Fruit fly (Drosophila melanogaster) whole organism, adult: ENCODE data around the gene udt.

Experiments
- CG11617 ChIP-seq: fragments of 200-800 bp; sonication (Bioruptor generic); optimal IDR thresholded peaks from 2 replicates; lab custom pipeline; 2017; ENCODE audit warnings: mild to moderate bottlenecking, missing biosample characterization, missing genetic modification reagents, missing genetic modification characterization
- CG12768 ChIP-seq: fragments of 200-800 bp; sonication (Bioruptor generic); optimal IDR thresholded peaks from 2 replicates; lab custom pipeline; 2017; ENCODE audit warnings: missing biosample characterization, missing genetic modification characterization, mild to moderate bottlenecking, moderate library complexity, missing genetic modification reagents
- CG14711 ChIP-seq: fragments of 200-800 bp; sonication (Bioruptor generic); optimal IDR thresholded peaks from 2 replicates; lab custom pipeline; 2018; ENCODE audit warnings: missing biosample characterization, mild to moderate bottlenecking, missing genetic modification characterization, moderate library complexity
- CG1620 ChIP-seq: fragments of 200-800 bp; sonication (Bioruptor generic); optimal IDR thresholded peaks from 2 replicates; lab custom pipeline; 2016; ENCODE audit warnings: missing biosample characterization, missing genetic modification characterization
- CG33017 ChIP-seq: fragments of 200-800 bp; sonication (Bioruptor generic); optimal IDR thresholded peaks from 2 replicates; lab custom pipeline; 2018; ENCODE audit warnings: missing biosample characterization, mild to moderate bottlenecking, missing genetic modification characterization, moderate library complexity
- CG5204 ChIP-seq: fragments of 200-800 bp; sonication (Bioruptor generic); optimal IDR thresholded peaks from 2 replicates; lab custom pipeline; 2016; ENCODE audit warnings: missing biosample characterization, missing genetic modification characterization
- CG7045 ChIP-seq: fragments of 200-800 bp; sonication (Bioruptor generic); optimal IDR thresholded peaks from 2 replicates; lab custom pipeline; 2017; ENCODE audit warnings: missing biosample characterization, mild to moderate bottlenecking, missing genetic modification characterization
- CG7101 ChIP-seq: fragments of 200-800 bp; sonication (Bioruptor generic); optimal IDR thresholded peaks from 2 replicates; lab custom pipeline; 2018; ENCODE audit warnings: missing biosample characterization, mild to moderate bottlenecking, missing genetic modification characterization, moderate library complexity
- Clk ChIP-seq: fragments of 200-800 bp; sonication (Bioruptor generic); optimal IDR thresholded peaks from 2 replicates; lab custom pipeline; 2017; ENCODE audit warnings: missing biosample characterization, missing genetic modification characterization
- Crg-1 ChIP-seq: fragments of 200-800 bp; sonication (Bioruptor generic); optimal IDR thresholded peaks from 2 replicates; lab custom pipeline; 2016; ENCODE audit warnings: missing biosample characterization, missing genetic modification characterization
- Hr96 ChIP-seq: fragments of 200-800 bp; sonication (Bioruptor generic); optimal IDR thresholded peaks from 2 replicates; lab custom pipeline; 2016; ENCODE audit warnings: missing biosample characterization, missing genetic modification characterization
- Mnt ChIP-seq: fragments of 200-800 bp; sonication (Bioruptor generic); optimal IDR thresholded peaks from 2 replicates; lab custom pipeline; 2016; ENCODE audit warnings: missing biosample characterization, mild to moderate bottlenecking, missing genetic modification characterization
- bab1 ChIP-seq: fragments of 200-800 bp; sonication (Bioruptor generic); optimal IDR thresholded peaks from 3 replicates; lab custom pipeline; 2019; ENCODE audit warnings: missing biosample characterization, mild to moderate bottlenecking, missing genetic modification characterization, moderate library complexity
- cic ChIP-seq: fragments of 200-800 bp; sonication (Bioruptor generic); optimal IDR thresholded peaks from 2 replicates; lab custom pipeline; 2017; ENCODE audit warnings: missing biosample characterization, mild to moderate bottlenecking, missing genetic modification characterization, moderate library complexity
- cnc ChIP-seq, 2 experiments: fragments of >200 bp; optimal IDR thresholded peaks; 2 replicates each; lab custom pipeline; 2017
- kay ChIP-seq: fragments of 200-800 bp; sonication (Bioruptor generic); peaks from one replicate; lab custom pipeline; 2016; ENCODE audit warnings: missing biosample characterization, missing genetic modification characterization, borderline replicate concordance
- ovo ChIP-seq: fragments of 200-800 bp; sonication (Bioruptor generic); optimal IDR thresholded peaks from 2 replicates; lab custom pipeline; 2016; ENCODE audit warnings: missing biosample characterization, missing genetic modification characterization
- pad ChIP-seq: fragments of 200-800 bp; sonication (Bioruptor generic); optimal IDR thresholded peaks from 3 replicates; lab custom pipeline; 2017; ENCODE audit warnings: missing biosample characterization, missing genetic modification characterization, mild to moderate bottlenecking, moderate library complexity, missing genetic modification reagents
- tj ChIP-seq: fragments of 200-800 bp; sonication (Bioruptor generic); optimal IDR thresholded peaks from 3 replicates; lab custom pipeline; 2017; ENCODE audit warnings: missing biosample characterization, mild to moderate bottlenecking, missing genetic modification characterization, moderate library complexity
- toe ChIP-seq: fragments of 200-800 bp; sonication (Bioruptor generic); optimal IDR thresholded peaks from 2 replicates; lab custom pipeline; 2016; ENCODE audit warnings: missing biosample characterization, missing genetic modification characterization

udt gene

DNA sequence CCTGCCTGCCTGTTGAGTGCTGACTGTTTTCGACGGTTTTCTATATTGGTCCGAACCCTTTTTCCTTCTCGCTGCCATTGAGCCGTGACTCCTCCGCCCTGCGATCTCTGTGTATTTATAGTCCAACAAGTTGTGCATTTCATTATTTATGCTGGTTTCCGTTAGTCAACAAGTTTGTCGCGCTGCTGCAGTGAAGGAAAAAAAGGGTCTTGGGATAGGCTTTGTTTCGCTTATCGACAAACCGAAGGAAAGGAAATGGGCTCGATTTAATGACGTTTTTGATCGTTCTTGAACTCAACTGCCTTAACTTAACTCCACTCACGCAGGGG, 24.5 kb upstream of the udt start:
- TF ChIP-seq kay (GFP tag; lab: Kevin White, UChicago), result peak; percentile 20
- no peak for TF ChIP-seq tj

DNA sequence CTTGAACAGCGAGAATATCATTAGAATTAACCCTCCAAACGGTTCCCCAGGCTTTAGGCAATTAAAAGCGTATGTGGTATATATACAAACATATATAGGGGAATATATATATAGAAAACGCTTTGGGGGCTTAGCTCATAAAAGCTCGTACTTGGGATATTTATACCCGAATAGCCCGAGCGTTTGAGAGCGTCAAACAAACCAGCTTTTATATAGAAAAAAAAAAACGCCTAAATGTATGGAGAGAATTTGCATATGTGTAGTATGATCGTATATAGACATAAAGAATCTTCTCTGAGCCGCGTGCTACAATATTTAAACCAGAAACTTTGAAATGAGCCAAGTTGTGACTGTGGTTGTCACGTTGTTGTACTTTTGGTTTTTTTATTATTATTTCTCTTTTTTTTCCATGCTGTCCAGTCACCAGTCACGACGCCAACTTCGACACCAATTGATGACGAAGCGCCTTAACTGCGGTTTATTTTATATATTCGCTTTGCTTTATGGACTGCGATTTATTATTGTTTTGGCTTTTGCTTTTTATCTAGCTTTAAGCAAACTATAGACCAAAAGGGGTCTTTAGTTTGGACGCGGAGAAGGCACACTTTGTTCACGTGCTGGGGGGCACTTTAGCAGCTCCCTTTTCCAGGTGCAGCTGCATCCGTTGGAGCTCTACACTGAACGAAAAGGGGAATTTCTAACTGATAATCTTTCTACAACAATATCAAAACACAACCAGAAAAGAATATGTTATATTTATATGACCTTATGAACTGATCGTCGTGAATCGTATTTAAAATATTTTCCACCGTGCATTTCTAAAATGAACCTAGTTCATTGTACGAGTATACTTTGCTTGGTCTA, 23.9 kb upstream of the udt start:
- TF ChIP-seq toe (GFP tag; lab: Kevin White, UChicago) (no peak), cnc (optimal IDR thresholded peaks at IDR 0.05; lab: Kevin White, UChicago) (no peak), CG33017 (no peak), ovo (GFP tag; lab: Kevin White, UChicago) (no peak), cic (GFP tag; lab: Kevin White, UChicago) (no peak), Crg-1 (GFP tag; lab: Kevin White, UChicago) (no peak), CG7045 (GFP tag; lab: Kevin White, UChicago) (no peak), CG11617 (no peak), CG5204 (no peak), CG7101 (tag; lab: Kevin White, UChicago) (no peak), bab1 (GFP tag; lab: Kevin White, UChicago) (no peak), Hr96 (GFP tag; lab: Kevin White, UChicago) (no peak), CG1620 (GFP tag; lab: Kevin White, UChicago) (no peak), pad (GFP tag; lab: Kevin White, UChicago) (peak; percentile 46), tj (peak; percentile 77), Mnt (no peak), kay (GFP tag; lab: Kevin White, UChicago) (peak; percentile 22), CG12768 (no peak)

DNA sequence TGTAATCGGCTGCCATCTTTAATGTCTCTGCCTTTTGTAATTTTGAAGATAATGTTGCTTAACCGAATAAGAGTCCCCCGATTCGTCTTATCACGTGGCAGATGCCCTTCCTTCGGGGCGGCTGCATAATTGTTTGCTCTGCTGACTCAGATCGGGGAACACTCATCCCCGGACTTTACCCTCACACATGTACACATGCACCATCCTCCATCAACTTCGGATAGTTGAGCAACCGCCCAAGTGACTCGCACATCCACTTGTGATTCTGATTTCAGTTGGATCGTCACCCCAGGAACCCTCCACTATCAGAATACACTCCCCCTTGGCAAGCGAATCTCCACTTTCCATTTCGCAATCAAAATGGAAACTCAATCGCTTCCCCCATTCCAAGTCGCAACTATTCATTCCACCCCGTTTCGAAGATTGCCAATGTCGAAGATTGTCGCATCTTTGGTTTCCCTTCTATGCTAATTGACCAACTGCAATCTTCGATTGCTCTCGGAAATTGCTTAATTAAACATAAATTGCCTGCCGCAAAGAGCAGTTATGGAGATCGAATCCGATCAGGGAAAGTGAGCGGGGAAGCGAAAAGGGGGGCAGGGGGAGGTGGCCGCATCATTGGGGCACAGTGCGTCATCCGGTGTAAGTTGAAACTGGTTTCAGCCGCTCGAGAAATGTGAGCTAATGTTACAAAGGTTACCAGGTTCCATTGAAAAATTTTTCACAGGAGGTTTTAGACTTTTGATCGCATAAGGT, 22.0 kb upstream of the udt start:
- TF ChIP-seq tj (no peak), kay (GFP tag; lab: Kevin White, UChicago) (no peak), ovo (GFP tag; lab: Kevin White, UChicago) (no peak), CG12768 (no peak), toe (GFP tag; lab: Kevin White, UChicago) (no peak), CG5204 (no peak), Clk (GFP tag; lab: Kevin White, UChicago) (no peak), Hr96 (GFP tag; lab: Kevin White, UChicago) (no peak), CG7045 (GFP tag; lab: Kevin White, UChicago) (no peak), bab1 (GFP tag; lab: Kevin White, UChicago) (no peak), Mnt (no peak), CG1620 (GFP tag; lab: Kevin White, UChicago) (no peak), Crg-1 (GFP tag; lab: Kevin White, UChicago) (no peak), cic (GFP tag; lab: Kevin White, UChicago) (no peak), CG11617 (no peak), CG7101 (tag; lab: Kevin White, UChicago) (no peak), cnc (optimal IDR thresholded peaks at IDR 0.05; lab: Kevin White, UChicago) (no peak), CG14711 (tag; lab: Kevin White, UChicago) (no peak)

DNA sequence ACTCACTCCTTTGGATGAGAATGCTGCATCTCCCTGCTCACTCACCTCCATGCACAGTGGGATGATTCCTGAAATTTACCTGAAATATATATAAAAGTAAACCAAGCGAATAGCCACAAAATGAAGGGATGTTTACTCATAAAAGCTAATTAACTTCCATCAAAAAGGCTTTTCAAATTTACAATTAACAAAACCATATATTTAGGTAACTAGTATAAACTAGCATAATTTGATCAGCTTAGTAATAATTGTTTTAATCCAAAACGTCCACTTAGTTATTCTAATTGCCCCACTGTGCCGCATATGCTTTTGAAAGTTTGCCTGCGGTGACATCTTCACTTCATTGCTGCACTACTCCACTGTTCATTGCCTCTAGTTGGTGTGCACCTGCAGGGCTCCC, 20.9 kb upstream of the udt start:
- TF ChIP-seq CG7101 (tag; lab: Kevin White, UChicago) (peak; percentile 6), CG33017 (no peak), tj (no peak)

DNA sequence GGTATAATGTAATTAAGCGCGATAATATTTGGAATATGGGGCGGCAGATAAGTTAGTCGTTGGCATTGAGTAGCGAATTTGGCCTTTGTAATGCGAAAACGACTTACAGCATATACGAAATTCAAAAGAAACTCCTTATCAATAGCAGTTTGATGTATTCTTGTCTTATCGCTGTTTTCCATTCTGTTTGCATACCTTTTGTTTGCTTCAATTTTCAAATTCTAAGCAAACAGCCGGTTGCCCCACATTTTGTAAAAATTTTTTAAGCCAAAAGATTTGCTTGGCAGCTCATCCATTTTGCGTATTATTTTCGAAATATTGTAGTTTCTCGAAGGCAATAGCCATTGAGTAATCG, 20.3 kb upstream of the udt start:
- TF ChIP-seq CG12768 (no peak), cic (GFP tag; lab: Kevin White, UChicago) (peak; percentile 47), CG5204 (no peak)

DNA sequence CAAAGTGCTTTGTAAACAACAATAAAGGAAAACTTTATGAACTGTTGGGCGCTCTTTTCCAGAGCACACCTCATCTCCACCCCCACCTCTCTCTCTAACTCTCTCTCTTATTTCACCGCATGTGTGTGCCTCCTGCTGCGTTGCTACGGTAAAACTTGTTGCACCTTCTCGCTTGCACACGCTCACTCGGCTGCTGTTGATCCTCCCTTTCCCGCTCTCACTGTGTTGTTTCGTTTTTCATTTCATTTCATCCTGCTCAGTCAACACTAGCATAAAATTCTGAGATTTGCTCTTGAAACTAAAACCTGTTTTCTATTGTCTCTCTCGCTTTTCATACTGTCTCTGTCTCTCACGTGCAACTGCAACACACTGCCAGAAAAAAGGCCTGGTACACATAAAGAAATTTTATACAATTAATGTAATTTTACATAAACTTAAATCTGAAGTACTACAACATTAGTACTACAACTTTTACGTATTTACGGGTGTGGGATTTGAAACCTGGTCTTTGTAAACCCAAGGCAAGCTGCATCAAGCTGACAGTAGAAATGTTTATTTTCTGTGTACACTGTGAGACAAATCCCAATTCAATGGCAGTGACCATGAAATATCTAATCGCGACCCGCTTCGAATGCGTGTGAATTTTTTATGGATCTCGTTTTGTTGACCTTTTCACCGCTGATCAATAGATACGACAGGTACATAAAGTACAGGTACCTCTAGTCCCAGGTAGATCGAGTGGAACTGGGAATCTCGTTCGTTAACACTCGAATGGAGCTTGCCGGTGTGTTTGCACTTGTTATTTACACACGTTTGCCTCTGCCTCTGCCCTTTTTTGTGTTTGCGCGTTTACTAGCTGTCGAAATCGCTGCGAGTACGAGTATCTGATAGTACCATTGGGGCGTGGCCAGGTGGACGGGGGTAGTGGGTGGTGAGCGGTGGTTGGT, 19.7 kb upstream of the udt start:
- TF ChIP-seq CG1620 (GFP tag; lab: Kevin White, UChicago) (peak; percentile 45), tj (no peak), Crg-1 (GFP tag; lab: Kevin White, UChicago) (peak; percentile 62), CG7045 (GFP tag; lab: Kevin White, UChicago) (peak; percentile 33), ovo (GFP tag; lab: Kevin White, UChicago) (peak; percentile 17), CG11617 (peak; percentile 42), CG5204 (peak; percentile 26), kay (GFP tag; lab: Kevin White, UChicago) (no peak), pad (GFP tag; lab: Kevin White, UChicago) (peak; percentile 68), bab1 (GFP tag; lab: Kevin White, UChicago) (no peak), CG12768 (peak; percentile 79), Mnt (peak; percentile 44), Clk (GFP tag; lab: Kevin White, UChicago) (peak; percentile 42), cic (GFP tag; lab: Kevin White, UChicago) (peak; percentile 94), CG33017 (peak; percentile 38), CG7101 (tag; lab: Kevin White, UChicago) (peak; percentile 33), cnc (optimal IDR thresholded peaks at IDR 0.05; lab: Kevin White, UChicago) (no peak), Hr96 (GFP tag; lab: Kevin White, UChicago) (peak; percentile 27), toe (GFP tag; lab: Kevin White, UChicago) (peak; percentile 15), CG14711 (tag; lab: Kevin White, UChicago) (no peak)
